Fruit fly (Drosophila melanogaster) S2 (cell line): Measurements from ENCODE around the gene pros.

Source experiments
- CG8478 ChIP-seq: fragments of >200 bp; optimal IDR thresholded peaks from 2 replicates; lab custom pipeline; 2018
- CTCF ChIP-seq, 2 experiments: fragments of >200 bp; optimal IDR thresholded peaks; 2 replicates each; lab custom pipeline; 2018

pros gene

DNA sequence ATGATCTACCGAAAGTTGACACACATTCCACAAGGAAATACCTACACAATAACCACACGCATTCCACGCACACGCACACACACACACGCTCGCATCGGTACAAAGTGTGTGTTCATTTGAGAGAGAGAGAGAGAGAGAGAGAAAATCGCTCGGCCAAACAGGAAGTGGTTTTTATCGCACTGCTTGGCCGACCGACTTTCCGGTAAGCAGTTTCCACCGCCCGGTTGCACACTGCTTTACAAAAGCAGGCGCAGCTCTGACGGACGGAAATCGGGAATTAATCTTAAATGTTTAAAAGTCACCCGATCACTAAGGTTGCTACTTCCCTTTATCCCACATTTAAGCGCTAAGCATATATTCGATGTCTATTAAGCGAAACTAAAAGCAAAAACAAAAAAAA lies 64.5 kb downstream of the pros start:
- TF ChIP-seq CTCF (optimal IDR thresholded peaks at IDR 0.05; lab: Kevin White, UChicago) (peak; percentile 52 to 54), CG8478 (lab: Kevin White, UChicago) (no peak)

dm6 chr3R:11393896-11394295 lies 65.6 kb downstream of the pros start:
- TF ChIP-seq CTCF (optimal IDR thresholded peaks at IDR 0.05; lab: Kevin White, UChicago): peak; percentile 83 to 86
- TF ChIP-seq CG8478 (lab: Kevin White, UChicago): no peak

dm6 chr3R:11395541-11395940 lies 67.3 kb downstream of the pros start:
- peak; percentile 65 to 74 for TF ChIP-seq CTCF (optimal IDR thresholded peaks at IDR 0.05; lab: Kevin White, UChicago)
- no peak for TF ChIP-seq CG8478 (lab: Kevin White, UChicago)

DNA sequence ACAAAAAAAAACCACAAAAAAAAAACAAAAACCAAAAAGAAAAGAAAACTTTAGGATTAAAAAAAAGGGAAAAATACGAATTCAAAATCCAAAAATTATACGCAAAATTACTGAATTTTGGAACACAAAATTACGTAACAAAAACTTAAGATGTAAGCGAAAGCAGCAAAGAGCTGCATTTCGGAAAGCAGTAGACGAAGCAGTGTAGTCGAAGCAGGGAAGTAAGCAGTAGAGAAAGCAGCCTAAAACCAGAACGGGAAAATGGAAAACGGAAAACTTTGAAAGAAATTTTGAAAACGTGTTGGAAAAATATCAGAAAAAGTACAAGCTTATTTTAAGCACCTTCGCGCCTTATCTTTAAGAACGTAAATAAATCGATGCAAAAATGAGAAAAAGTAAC lies 74.6 kb downstream of the pros start:
- no peak for TF ChIP-seq CG8478 (lab: Kevin White, UChicago)
- peak in 1 of 2 experiments; percentile 26 for TF ChIP-seq CTCF (optimal IDR thresholded peaks at IDR 0.05; lab: Kevin White, UChicago)

dm6 chr3R:11407733-11408134 lies 79.5 kb downstream of the pros start, which contains the start of gene mRpL40:
TSS of gene mRpL40 (plus strand) at chr3R:11407918.
- TF ChIP-seq CTCF (optimal IDR thresholded peaks at IDR 0.05; lab: Kevin White, UChicago) (peak in 1 of 2 experiments; percentile 50), CG8478 (lab: Kevin White, UChicago) (no peak)

DNA sequence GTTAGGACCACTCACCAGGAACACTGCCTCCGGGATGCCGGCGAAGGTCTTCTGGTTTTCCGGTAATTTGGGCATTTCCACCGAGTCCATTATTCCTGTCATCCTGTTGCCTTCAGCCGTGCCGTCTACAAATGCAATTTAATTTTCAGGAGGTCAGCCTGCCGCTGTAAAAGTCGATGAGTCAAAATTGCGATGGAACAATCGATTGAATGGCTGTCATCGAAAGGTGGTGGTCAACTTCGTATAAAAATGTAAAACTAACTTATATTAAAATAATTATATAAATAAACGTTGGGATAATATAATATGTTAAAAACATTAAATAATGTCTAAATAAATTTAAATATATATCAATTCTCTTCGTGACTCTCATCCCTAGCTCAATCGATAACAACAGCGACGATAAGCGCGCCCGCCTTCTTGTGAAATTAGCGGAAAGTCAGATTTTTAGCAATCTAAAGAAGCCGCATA lies 81.4 kb downstream of the pros start, which contains the start of the genes mgr and Irbp:
Gene mgr, minus strand, starts transcription at position 209 of the 471 bp plus-strand sequence.
Gene Irbp, plus strand, starts transcription at position 381 of the 471 bp plus-strand sequence.
- no peak for TF ChIP-seq CTCF (optimal IDR thresholded peaks at IDR 0.05; lab: Kevin White, UChicago)
- no peak for TF ChIP-seq CG8478 (lab: Kevin White, UChicago)

DNA sequence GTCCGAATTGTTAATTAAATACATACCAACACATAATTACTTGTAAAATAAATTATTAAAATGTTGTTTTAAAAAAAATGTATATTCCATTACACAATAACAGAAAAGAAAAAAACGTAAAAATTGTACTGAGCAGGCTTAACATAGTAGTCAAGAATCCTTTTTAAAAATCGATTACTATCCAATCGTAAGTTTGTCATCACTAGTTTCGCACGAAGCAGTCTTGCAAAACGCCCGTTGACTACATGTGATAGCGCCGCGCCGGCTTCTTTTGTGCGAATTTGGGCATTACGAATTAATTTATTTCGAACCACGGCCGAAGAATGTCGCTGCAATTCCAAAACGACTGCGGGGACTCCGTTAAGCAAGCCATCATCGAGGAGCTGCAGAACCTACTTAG lies 84.1 kb downstream of the pros start, which contains the start of gene Ipo9:
Gene Ipo9, plus strand, starts transcription at position 152 of the 400 bp plus-strand sequence.
- TF ChIP-seq CG8478 (lab: Kevin White, UChicago): no peak
- no peak for TF ChIP-seq CTCF (optimal IDR thresholded peaks at IDR 0.05; lab: Kevin White, UChicago)

DNA sequence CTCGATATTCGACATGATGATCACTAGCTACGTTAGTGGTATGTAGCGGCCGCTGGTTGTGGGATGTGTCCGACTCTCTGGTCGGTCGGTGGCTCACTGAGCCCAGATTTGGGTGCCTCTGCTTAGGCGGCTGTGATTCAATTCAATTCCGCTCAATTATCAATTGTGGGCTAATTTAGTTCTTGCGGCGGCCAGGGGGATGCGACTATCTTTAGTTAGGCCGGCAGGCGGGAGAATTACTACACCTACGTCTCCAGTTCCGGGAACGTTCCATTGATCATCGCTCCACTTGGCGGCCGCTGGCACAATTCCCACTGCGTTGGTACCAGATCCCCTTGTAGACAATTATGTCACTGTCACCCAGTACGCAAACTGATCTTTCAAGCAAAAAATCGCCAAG lies 90.3 kb downstream of the pros start, which contains the start of the genes bumpel and CG45676:
Gene bumpel, minus strand, starts transcription at position 101 of the 400 bp plus-strand sequence.
Gene CG45676, plus strand, starts transcription at position 318 of the 400 bp plus-strand sequence.
- no peak for TF ChIP-seq CG8478 (lab: Kevin White, UChicago)
- TF ChIP-seq CTCF (optimal IDR thresholded peaks at IDR 0.05; lab: Kevin White, UChicago): no peak

DNA sequence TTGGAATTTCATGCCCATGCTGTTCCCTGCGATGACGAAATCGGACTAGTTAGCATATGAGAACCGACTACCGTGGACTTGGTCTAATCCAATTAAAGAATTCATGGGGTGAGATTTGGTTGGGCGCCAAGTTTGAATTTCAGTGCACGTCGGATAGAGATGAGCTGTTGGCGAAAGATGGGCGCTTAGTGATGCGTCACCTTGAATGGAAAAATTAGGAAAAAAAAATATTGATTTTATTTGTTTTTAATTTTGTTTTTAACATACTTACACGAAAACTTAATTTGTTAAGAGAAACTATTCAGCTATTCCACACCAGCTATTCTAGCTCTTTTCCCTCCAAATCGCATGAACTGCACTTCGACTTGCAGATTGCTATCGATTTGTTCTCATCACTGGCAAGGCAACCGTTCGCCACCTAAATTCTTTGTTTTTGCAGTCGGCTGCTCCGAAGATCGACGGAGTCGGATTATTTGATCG lies 93.4 kb downstream of the pros start, which contains the start of the genes ninaG and Sptz:
Gene ninaG, minus strand, starts transcription at position 51 of the 480 bp plus-strand sequence.
Gene Sptz, plus strand, starts transcription at position 450 of the 480 bp plus-strand sequence.
- TF ChIP-seq CTCF (optimal IDR thresholded peaks at IDR 0.05; lab: Kevin White, UChicago) (no peak), CG8478 (lab: Kevin White, UChicago) (no peak)

- TF ChIP-seq CG8478 (lab: Kevin White, UChicago) (no peak), CTCF (optimal IDR thresholded peaks at IDR 0.05; lab: Kevin White, UChicago) (no peak)
Measured at dm6 chr3R:11429814-11430213, 101.5 kb downstream of the pros start, which contains the start of gene Dtd. TSS of gene Dtd (plus strand) at chr3R:11430061.

DNA sequence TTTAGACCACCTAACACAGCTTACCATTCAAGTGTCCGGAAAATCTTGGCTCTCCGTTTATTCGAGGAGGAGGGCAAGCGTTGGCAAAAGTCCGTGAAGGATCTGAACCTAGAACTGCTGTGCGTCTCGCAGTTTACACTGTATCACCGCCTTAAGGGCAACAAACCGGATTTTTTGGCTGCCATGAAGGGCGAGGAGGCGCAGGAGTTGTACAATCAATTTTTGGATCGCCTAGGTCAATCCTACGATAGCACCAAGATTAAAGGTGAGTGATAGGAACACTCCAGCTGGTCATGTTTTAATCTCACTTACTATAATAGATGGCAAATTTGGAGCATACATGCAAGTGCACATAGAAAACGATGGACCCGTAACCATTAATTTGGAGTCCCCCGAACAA lies 102.0 kb downstream of the pros start:
- TF ChIP-seq CG8478 (lab: Kevin White, UChicago) (no peak), CTCF (optimal IDR thresholded peaks at IDR 0.05; lab: Kevin White, UChicago) (no peak)

- TF ChIP-seq CTCF (optimal IDR thresholded peaks at IDR 0.05; lab: Kevin White, UChicago): peak in 1 of 2 experiments; percentile 49
- no peak for TF ChIP-seq CG8478 (lab: Kevin White, UChicago)
Measured at dm6 chr3R:11431395-11431977, 103.2 kb downstream of the pros start, which contains the start of the genes RpL24-like and CG5276. TSS of gene RpL24-like (minus strand) at chr3R:11431582. TSS of gene CG5276 (plus strand) at chr3R:11431738.

- TF ChIP-seq CTCF (optimal IDR thresholded peaks at IDR 0.05; lab: Kevin White, UChicago) (no peak), CG8478 (lab: Kevin White, UChicago) (no peak)
Measured at dm6 chr3R:11435537-11436234, 107.4 kb downstream of the pros start, which contains the start of the genes Exd2 and CG5281. TSS of gene Exd2 (minus strand) at chr3R:11435703. TSS of gene CG5281 (plus strand) at chr3R:11435850.

dm6 chr3R:11437528-11437927 lies 109.2 kb downstream of the pros start, which contains the start of gene CG17230:
TSS of gene CG17230 (plus strand) at chr3R:11437785.
- no peak for TF ChIP-seq CG8478 (lab: Kevin White, UChicago)
- TF ChIP-seq CTCF (optimal IDR thresholded peaks at IDR 0.05; lab: Kevin White, UChicago): peak in 1 of 2 experiments; percentile 31
